Worm (Caenorhabditis elegans) whole organism, late embryonic: ENCODE results near the gene hsp-90.

Experiments used
- C38D4.7 ChIP-seq: fragments of 200-800 bp; sonication (Bioruptor generic); optimal IDR thresholded peaks from 2 replicates; lab custom pipeline; 2018; ENCODE audit warnings: mild to moderate bottlenecking, missing genetic modification characterization, moderate library complexity, missing compliant biosample characterization
- ceh-14 ChIP-seq: sonication (generic microtip); optimal IDR thresholded peaks from 2 replicates; lab custom pipeline; 2016; ENCODE audit warnings: missing genotype, missing genetic modification characterization, missing compliant biosample characterization
- ceh-30 ChIP-seq: fragments of 150-350 bp; optimal IDR thresholded peaks from 2 replicates; lab custom pipeline; 2014; ENCODE audit warnings: missing biosample characterization, missing genetic modification characterization
- ceh-9 ChIP-seq: sonication (generic microtip); optimal IDR thresholded peaks from 2 replicates; lab custom pipeline; 2016; ENCODE audit warnings: mild to moderate bottlenecking, missing genetic modification characterization, inconsistent platforms, missing compliant biosample characterization
- che-1 ChIP-seq: sonication (generic microtip); optimal IDR thresholded peaks from 2 replicates; lab custom pipeline; 2016; ENCODE audit warnings: mild to moderate bottlenecking, missing genetic modification characterization, missing compliant biosample characterization
- ets-4 ChIP-seq: sonication (generic microtip); optimal IDR thresholded peaks from 2 replicates; lab custom pipeline; 2016; ENCODE audit warnings: missing genetic modification characterization, missing compliant biosample characterization
- lim-6 ChIP-seq: sonication (generic microtip); optimal IDR thresholded peaks from 2 replicates; lab custom pipeline; 2016; ENCODE audit warnings: missing genetic modification characterization, missing compliant biosample characterization
- mec-3 ChIP-seq: sonication (generic microtip); optimal IDR thresholded peaks from 2 replicates; lab custom pipeline; 2016; ENCODE audit warnings: borderline replicate concordance, missing genetic modification characterization, missing compliant biosample characterization
- pax-1 ChIP-seq: fragments of 150-350 bp; optimal IDR thresholded peaks from 2 replicates; lab custom pipeline; 2014; ENCODE audit warnings: missing biosample characterization, missing genetic modification characterization
- pha-2 ChIP-seq: sonication (generic microtip); optimal IDR thresholded peaks from 2 replicates; lab custom pipeline; 2017; ENCODE audit warnings: mild to moderate bottlenecking, missing genetic modification characterization, missing compliant biosample characterization
- unc-42 ChIP-seq: sonication (generic microtip); optimal IDR thresholded peaks from 2 replicates; lab custom pipeline; 2016; ENCODE audit warnings: missing genotype, missing genetic modification characterization, missing compliant biosample characterization

ce11 chrV:14642016-14642415 lies 42.7 kb upstream of the hsp-90 start:
- TF ChIP-seq unc-42: no peak
- no peak for TF ChIP-seq ceh-14
- no peak for TF ChIP-seq ceh-30 (tag; lab: Kevin White, UChicago)
- TF ChIP-seq ceh-9: no peak
- TF ChIP-seq che-1: no peak
- no peak for TF ChIP-seq mec-3
- TF ChIP-seq pha-2 (tag; lab: Kevin White, UChicago): no peak
- TF ChIP-seq pax-1 (tag; lab: Kevin White, UChicago): no peak
- no peak for TF ChIP-seq ets-4 (tag; lab: Kevin White, UChicago)
- TF ChIP-seq lim-6 (tag; lab: Kevin White, UChicago): no peak
- no peak for TF ChIP-seq C38D4.7
